Fruit fly (Drosophila melanogaster): ENCODE measurements around the gene yem.

Gene yem

DNA sequence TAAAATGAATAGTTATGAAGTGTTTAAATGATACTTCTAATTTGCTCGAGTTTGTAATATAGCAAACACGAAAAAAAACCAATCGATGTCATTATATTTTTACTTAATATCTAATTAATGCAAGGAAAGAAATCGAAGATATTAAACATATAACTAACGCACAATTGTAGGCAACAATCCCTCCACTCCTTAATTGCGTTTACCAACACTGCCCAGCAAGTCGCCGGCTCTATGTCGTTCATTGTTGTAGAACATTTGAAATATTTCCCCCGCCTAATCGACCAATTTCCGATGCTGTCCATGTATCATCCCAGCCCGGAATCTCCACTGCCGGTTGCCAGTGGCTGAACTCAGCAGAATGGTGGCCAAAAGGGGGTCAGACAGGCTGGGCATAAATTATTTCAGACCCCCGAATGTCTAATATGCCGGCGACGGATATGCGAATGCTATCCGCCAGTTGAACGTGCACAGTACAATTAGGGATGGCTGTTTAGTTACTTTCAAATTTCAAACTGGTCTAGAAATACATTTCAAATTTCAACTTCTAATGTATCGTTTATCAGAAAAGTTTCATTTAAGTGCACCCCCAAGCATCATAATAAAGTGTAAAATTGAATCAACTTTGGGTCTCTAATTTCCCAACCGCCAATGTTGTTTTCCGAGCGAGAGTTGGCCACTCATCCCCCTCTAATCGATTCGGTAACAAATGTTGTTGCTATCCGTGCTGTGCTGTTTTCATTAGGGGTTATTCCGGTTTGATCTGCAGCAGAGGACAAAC is 54.1 kb downstream of the yem start (continued):
- peak; percentile 15 for TF ChIP-seq CG10979 (tag; optimal IDR thresholded peaks at IDR 0.05)
- TF ChIP-seq NfI (GFP tag; optimal IDR thresholded peaks at IDR 0.05): peak; percentile 57
- peak; percentile 85 for TF ChIP-seq sens (GFP tag)
- TF ChIP-seq tap (tag; optimal IDR thresholded peaks at IDR 0.05): peak; percentile 48
- TF ChIP-seq CG3407 (GFP tag; optimal IDR thresholded peaks at IDR 0.05): no peak
- peak; percentile 42 for TF ChIP-seq CG2712 (tag; optimal IDR thresholded peaks at IDR 0.05)
- TF ChIP-seq CG32532 (GFP tag; IDR thresholded peaks at IDR 0.05): peak; percentile 65; the same call in 1 of the 2 replicates
- TF ChIP-seq CG6654 (GFP tag; optimal IDR thresholded peaks at IDR 0.05): no peak
- no peak for TF ChIP-seq Atf-2 (GFP tag; optimal IDR thresholded peaks at IDR 0.05)
- TF ChIP-seq CG42726 (GFP tag; IDR thresholded peaks at IDR 0.05; ENCODE audit: partially characterized antibody): no peak
- TF ChIP-seq CG12391 (tag; optimal IDR thresholded peaks at IDR 0.05): peak; percentile 43
- peak; percentile 50; the same call in 1 of the 3 replicates for TF ChIP-seq so (GFP tag; IDR thresholded peaks at IDR 0.05)
- TF ChIP-seq Mrtf (GFP tag; IDR thresholded peaks at IDR 0.05): no peak
- 0 out of 2 replicates have a peak, but pooled peaks have one; percentile 30 for TF ChIP-seq Atf6 (GFP tag; IDR thresholded peaks at IDR 0.05)
- TF ChIP-seq PHDP (tag; optimal IDR thresholded peaks at IDR 0.05): peak; percentile 39
- no peak for TF ChIP-seq CG8290 (GFP tag; optimal IDR thresholded peaks at IDR 0.05)
- TF ChIP-seq CG8290 (tag; optimal IDR thresholded peaks at IDR 0.05): peak in 1 of 2 experiments; percentile 75
- peak; percentile 0 for TF ChIP-seq nau (GFP tag; optimal IDR thresholded peaks at IDR 0.05)
- TF ChIP-seq CG18262 (tag; optimal IDR thresholded peaks at IDR 0.05): peak; percentile 29
- TF ChIP-seq odd (GFP tag; optimal IDR thresholded peaks at IDR 0.05): peak; percentile 19
- TF ChIP-seq CG10366 (GFP tag; IDR thresholded peaks at IDR 0.05): peak; percentile 21; the same call in 1 of the 2 replicates
- TF ChIP-seq zfh1 (GFP tag; IDR thresholded peaks at IDR 0.05): peak; percentile 45; the same call in 1 of the 3 replicates
- TF ChIP-seq Dfd (GFP tag; optimal IDR thresholded peaks at IDR 0.05): no peak
- TF ChIP-seq HmgZ (tag; optimal IDR thresholded peaks at IDR 0.05): peak; percentile 10
- peak; percentile 60 for TF ChIP-seq CG10267 (tag; optimal IDR thresholded peaks at IDR 0.05)
- peak; percentile 8; the same call in 1 of the 2 replicates for TF ChIP-seq CG14667 (GFP tag; IDR thresholded peaks at IDR 0.05)
- peak; percentile 66 for TF ChIP-seq slbo (GFP tag; IDR thresholded peaks at IDR 0.05)
- TF ChIP-seq maf-S (GFP tag; optimal IDR thresholded peaks at IDR 0.05): peak; percentile 30
- peak; percentile 18 for TF ChIP-seq gcm (GFP tag; optimal IDR thresholded peaks at IDR 0.05)
- TF ChIP-seq CG7357 (GFP tag; IDR thresholded peaks at IDR 0.05): peak; percentile 29; the same call in 1 of the 3 replicates
- no peak for TF ChIP-seq Dref (GFP tag; IDR thresholded peaks at IDR 0.05)
- TF ChIP-seq CG13424 (tag; optimal IDR thresholded peaks at IDR 0.05): peak; percentile 53
- no peak for TF ChIP-seq psq (GFP tag; optimal IDR thresholded peaks at IDR 0.05)
- no peak for TF ChIP-seq Lpt (GFP tag; optimal IDR thresholded peaks at IDR 0.05)
- TF ChIP-seq CG11560 (tag; IDR thresholded peaks at IDR 0.05): no peak
- no peak for TF ChIP-seq CG18011 (GFP tag; optimal IDR thresholded peaks at IDR 0.05)
- TF ChIP-seq NK7.1 (GFP tag; optimal IDR thresholded peaks at IDR 0.05): no peak
- no peak for TF ChIP-seq CkIIα-i1 (GFP tag; IDR thresholded peaks at IDR 0.05)
- peak; percentile 40 for TF ChIP-seq esg (GFP tag; conservative IDR thresholded peaks at IDR 0.05)
- 0 out of 3 replicates have a peak, but pooled peaks have one; percentile 15 for TF ChIP-seq CG11093 (GFP tag; IDR thresholded peaks at IDR 0.05)
- TF ChIP-seq B-H1 (GFP tag; IDR thresholded peaks at IDR 0.05): peak; percentile 17; the same call in 1 of the 3 replicates
- TF ChIP-seq Awh (GFP tag; IDR thresholded peaks at IDR 0.05): 0 out of 2 replicates have a peak, but pooled peaks have one; percentile 31
- TF ChIP-seq stc (GFP tag; IDR thresholded peaks at IDR 0.05): peak; percentile 60; the same call in 1 of the 2 replicates
- TF ChIP-seq NFAT (GFP tag; IDR thresholded peaks at IDR 0.05): no peak
- peak; percentile 59 for TF ChIP-seq CG7839 (tag; optimal IDR thresholded peaks at IDR 0.05)
- no peak for TF ChIP-seq MESR4 (GFP tag; optimal IDR thresholded peaks at IDR 0.05)
- peak; percentile 49 for TF ChIP-seq CG3281 (GFP tag; optimal IDR thresholded peaks at IDR 0.05)
- peak; percentile 50; the same call in 1 of the 2 replicates for TF ChIP-seq H2.0 (GFP tag; IDR thresholded peaks at IDR 0.05)
- TF ChIP-seq pb (GFP tag; optimal IDR thresholded peaks at IDR 0.05): peak; percentile 40
- TF ChIP-seq bab2 (GFP tag; optimal IDR thresholded peaks at IDR 0.05): peak; percentile 45

Measured in whole organism, embryonic.